Fruit fly (Drosophila melanogaster): ENCODE data around the gene CG14811.
A peak's percentile ranks its signal among the peaks of the same experiment; 100 is the strongest.

The CG14811 gene

DNA sequence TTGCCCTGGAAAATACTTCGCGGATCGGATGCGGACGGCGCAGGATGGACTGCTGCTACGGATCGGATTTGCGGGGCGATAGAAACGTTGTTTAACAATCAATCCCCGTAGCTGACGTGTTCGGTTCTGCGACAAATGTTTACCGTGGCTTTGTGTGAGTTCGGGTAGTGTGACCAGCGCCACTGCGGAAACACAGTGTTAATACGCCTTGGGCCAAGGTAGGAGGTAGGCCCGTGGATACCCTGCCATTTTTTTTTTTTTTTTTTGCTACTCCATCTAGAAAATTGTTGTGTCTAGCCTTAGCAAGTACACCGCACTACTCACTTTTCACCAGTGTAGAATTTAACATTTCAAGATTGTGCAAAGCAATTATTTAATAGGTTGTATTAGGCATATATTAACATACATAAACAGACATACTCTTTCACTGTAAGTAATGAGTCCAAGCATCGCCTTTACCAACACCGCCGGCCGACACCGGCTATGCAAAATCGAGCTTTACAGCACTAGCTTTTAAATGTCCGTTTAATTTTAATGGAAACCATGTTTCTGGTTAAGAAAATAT is 39.5 kb upstream of the CG14811 start, which contains the start of gene deltaCOP (continued):
- TF ChIP-seq insv (GFP tag; optimal IDR thresholded peaks at IDR 0.05), result peak in 1 of 2 experiments; percentile 39
- TF ChIP-seq chif (GFP tag; optimal IDR thresholded peaks at IDR 0.05), result peak; percentile 84 to 89
- TF ChIP-seq CG17385 (GFP tag; optimal IDR thresholded peaks at IDR 0.05), result peak; percentile 69
- peak; percentile 45 for TF ChIP-seq Dp (GFP tag; optimal IDR thresholded peaks at IDR 0.05)
- 0 out of 2 replicates have a peak, but pooled peaks have one; percentile 26 for TF ChIP-seq Dref (GFP tag; IDR thresholded peaks at IDR 0.05)
- peak; percentile 73 for TF ChIP-seq CG9817 (tag; optimal IDR thresholded peaks at IDR 0.05)
- peak; percentile 51 for TF ChIP-seq CG6813 (GFP tag; optimal IDR thresholded peaks at IDR 0.05)
- peak; percentile 56 for TF ChIP-seq onecut (GFP tag; IDR thresholded peaks at IDR 0.05)
- TF ChIP-seq CG12155 (GFP tag; optimal IDR thresholded peaks at IDR 0.05), result peak; percentile 90
- TF ChIP-seq Med (GFP tag), result peak; percentile 97
- TF ChIP-seq Atf6 (GFP tag; IDR thresholded peaks at IDR 0.05), result peak; percentile 84
- TF ChIP-seq E2f1 (GFP tag; IDR thresholded peaks at IDR 0.05), result peak; percentile 74
- peak; percentile 73 for TF ChIP-seq fd96Cb (tag; optimal IDR thresholded peaks at IDR 0.05)
- peak; percentile 88 for TF ChIP-seq CG1647 (GFP tag; optimal IDR thresholded peaks at IDR 0.05)
- TF ChIP-seq Neu2 (GFP tag; optimal IDR thresholded peaks at IDR 0.05; ENCODE audit: borderline replicate concordance), result peak; percentile 60
- TF ChIP-seq Hand (GFP tag; optimal IDR thresholded peaks at IDR 0.05), result peak; percentile 13
- no peak for TF ChIP-seq fd64A (GFP tag; optimal IDR thresholded peaks at IDR 0.05)
- TF ChIP-seq tap (tag; optimal IDR thresholded peaks at IDR 0.05), result no peak
- TF ChIP-seq Dbx (GFP tag; IDR thresholded peaks at IDR 0.05), result peak; percentile 88
- TF ChIP-seq gt (GFP tag; IDR thresholded peaks at IDR 0.05), result no peak
- no peak for TF ChIP-seq CG16779 (GFP tag; IDR thresholded peaks at IDR 0.05)
- peak; percentile 61 for TF ChIP-seq gsb-n (tag; optimal IDR thresholded peaks at IDR 0.05)
- TF ChIP-seq sug (tag; optimal IDR thresholded peaks at IDR 0.05), result peak; percentile 78
- TF ChIP-seq Optix (GFP tag; IDR thresholded peaks at IDR 0.05), result peak; percentile 87
- TF ChIP-seq tup (GFP tag; optimal IDR thresholded peaks at IDR 0.05), result peak; percentile 61
- peak; percentile 86 for TF ChIP-seq Atf3 (GFP tag; optimal IDR thresholded peaks at IDR 0.05)
- TF ChIP-seq sna (GFP tag; IDR thresholded peaks at IDR 0.05; ENCODE audit: partially characterized antibody), result no peak
- no peak for TF ChIP-seq pfk (GFP tag; optimal IDR thresholded peaks at IDR 0.05)
- no peak for TF ChIP-seq CG10147 (GFP tag; optimal IDR thresholded peaks at IDR 0.05)
- TF ChIP-seq CG8089 (GFP tag; optimal IDR thresholded peaks at IDR 0.05), result peak; percentile 88
- TF ChIP-seq CG10366 (GFP tag; IDR thresholded peaks at IDR 0.05), result peak; percentile 82
- TF ChIP-seq CG6791 (GFP tag; IDR thresholded peaks at IDR 0.05; ENCODE audit: partially characterized antibody), result no peak
- TF ChIP-seq CG3847 (GFP tag; IDR thresholded peaks at IDR 0.05), result peak; percentile 89
- TF ChIP-seq seq (GFP tag; IDR thresholded peaks at IDR 0.05), result peak; percentile 82
- peak; percentile 91 for TF ChIP-seq slbo (GFP tag; IDR thresholded peaks at IDR 0.05)
- TF ChIP-seq CG16863 (GFP tag; optimal IDR thresholded peaks at IDR 0.05), result peak; percentile 89
- TF ChIP-seq H2.0 (GFP tag; IDR thresholded peaks at IDR 0.05), result peak; percentile 72
- peak; percentile 64 for TF ChIP-seq Fer3 (tag; optimal IDR thresholded peaks at IDR 0.05)
- peak; percentile 80 for TF ChIP-seq Mad (GFP tag; optimal IDR thresholded peaks at IDR 0.05)
- peak; percentile 94 for TF ChIP-seq Dip3 (GFP tag; optimal IDR thresholded peaks at IDR 0.05)
- peak; percentile 90 for TF ChIP-seq ind (GFP tag; optimal IDR thresholded peaks at IDR 0.05)
- peak; percentile 58 for TF ChIP-seq Dip2 (GFP tag; IDR thresholded peaks at IDR 0.05)
- TF ChIP-seq NFAT (GFP tag; IDR thresholded peaks at IDR 0.05), result peak; percentile 63
- TF ChIP-seq psq (GFP tag; optimal IDR thresholded peaks at IDR 0.05), result peak; percentile 55
- TF ChIP-seq knrl (GFP tag; IDR thresholded peaks at IDR 0.05; ENCODE audit: partially characterized antibody), result peak; percentile 40; the same call in 1 of the 3 replicates
- peak; percentile 35 for TF ChIP-seq ftz-f1 (GFP tag; optimal IDR thresholded peaks at IDR 0.05)
